Comparison of ENCODE assay signal across 7 worm cellular contexts in the genomic region with DNA sequence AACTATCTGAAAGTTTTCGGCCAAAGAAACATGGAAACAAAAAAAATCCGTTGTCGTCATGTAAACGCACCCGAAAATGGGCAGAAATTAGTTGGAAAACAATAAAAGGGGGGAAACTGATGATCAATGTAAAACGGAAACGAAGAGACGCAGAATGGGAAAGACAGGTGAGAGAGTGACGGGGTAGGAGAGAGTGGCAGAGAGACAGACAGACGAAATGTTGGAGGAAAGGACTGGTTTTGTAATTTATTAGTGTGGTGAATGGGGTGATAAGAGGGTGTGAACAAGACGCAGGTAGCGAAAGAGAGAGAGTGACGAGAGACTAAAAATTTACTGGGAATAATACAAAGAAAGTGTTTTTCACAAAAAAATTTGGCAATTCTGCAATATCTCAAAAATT.
A peak's percentile ranks its signal among the peaks of the same experiment; 100 is the strongest.
TF ChIP-seq lines count a peak whose summit lies in the region.

No protein-coding gene starts in this region.

TF ChIP-seq in whole organism, L1 larva, 84 proteins besides CTCF, POLR2A, EP300 and RAD21 (continued from another document and continues in another):
- TF ChIP-seq lin-39 (tag; optimal IDR thresholded peaks at IDR 0.05; lab: Kevin White, UChicago): peak; percentile 76
- peak; percentile 75 for TF ChIP-seq ztf-4 (tag; optimal IDR thresholded peaks at IDR 0.05; lab: Kevin White, UChicago)
- TF ChIP-seq sptf-1 (tag; optimal IDR thresholded peaks at IDR 0.05; lab: Kevin White, UChicago): no peak
- peak in 4 of 6 experiments; percentile 59 to 98 (median 88) for TF ChIP-seq elt-3 (tag; optimal IDR thresholded peaks at IDR 0.05; lab: Kevin White, UChicago)
- no peak for TF ChIP-seq lir-3 (tag; optimal IDR thresholded peaks at IDR 0.05; lab: Kevin White, UChicago; ENCODE audit: poor library complexity)
- TF ChIP-seq fkh-10 (GFP tag; optimal IDR thresholded peaks at IDR 0.05; lab: Kevin White, UChicago): no peak
- peak in 1 of 2 experiments; percentile 89 for TF ChIP-seq mdl-1 (tag; optimal IDR thresholded peaks at IDR 0.05; lab: Kevin White, UChicago)
- TF ChIP-seq efl-3 (GFP tag; optimal IDR thresholded peaks at IDR 0.05; lab: Kevin White, UChicago): peak; percentile 5
- no peak for TF ChIP-seq ceh-63 (GFP tag; optimal IDR thresholded peaks at IDR 0.05; lab: Kevin White, UChicago)
- no peak for TF ChIP-seq nhr-28 (tag; optimal IDR thresholded peaks at IDR 0.05; lab: Kevin White, UChicago)
- TF ChIP-seq grh-1 (GFP tag; IDR thresholded peaks at IDR 0.05; lab: Robert Waterston, UW): peak; percentile 98
- peak; percentile 83 for TF ChIP-seq nhr-19 (GFP tag; conservative IDR thresholded peaks at IDR 0.05; lab: Robert Waterston, UW)
- TF ChIP-seq snpc-4 (tag; optimal IDR thresholded peaks at IDR 0.05; lab: Kevin White, UChicago): no peak
- no peak for TF ChIP-seq ceh-88 (GFP tag; IDR thresholded peaks at IDR 0.05; lab: Robert Waterston, UW)
- TF ChIP-seq nhr-84 (tag; optimal IDR thresholded peaks at IDR 0.05; lab: Kevin White, UChicago): no peak
- TF ChIP-seq ama-1 (optimal IDR thresholded peaks at IDR 0.05; lab: Kevin White, UChicago): no peak
- no peak for TF ChIP-seq aha-1 (tag; optimal IDR thresholded peaks at IDR 0.05; lab: Kevin White, UChicago)
- peak; percentile 95 for TF ChIP-seq unc-130 (tag; optimal IDR thresholded peaks at IDR 0.05; lab: Kevin White, UChicago)

TF ChIP-seq in whole organism, L2 larva, 48 proteins besides CTCF, POLR2A, EP300 and RAD21 (continued from another document and continues in another):
- no peak for TF ChIP-seq ztf-4 (tag; optimal IDR thresholded peaks at IDR 0.05; lab: Kevin White, UChicago)
- TF ChIP-seq sma-9 (GFP tag; optimal IDR thresholded peaks at IDR 0.05; lab: Kevin White, UChicago): peak; percentile 93
- TF ChIP-seq sma-9 (tag; optimal IDR thresholded peaks at IDR 0.05; lab: Kevin White, UChicago): no peak
- peak; percentile 74 for TF ChIP-seq mab-5 (tag; optimal IDR thresholded peaks at IDR 0.05; lab: Kevin White, UChicago)
- no peak for TF ChIP-seq mbf-1 (tag; optimal IDR thresholded peaks at IDR 0.05; lab: Kevin White, UChicago)
- TF ChIP-seq ztf-1 (GFP tag; conservative IDR thresholded peaks at IDR 0.05; lab: Robert Waterston, UW): no peak
- peak; percentile 16 to 74 for TF ChIP-seq lsy-2 (tag; optimal IDR thresholded peaks at IDR 0.05; lab: Kevin White, UChicago)
- peak; percentile 40 for TF ChIP-seq blmp-1 (tag; optimal IDR thresholded peaks at IDR 0.05; lab: Kevin White, UChicago; ENCODE audit: insufficient read depth)
- TF ChIP-seq fos-1 (tag; optimal IDR thresholded peaks at IDR 0.05; lab: Kevin White, UChicago): peak; percentile 96
- no peak for TF ChIP-seq nhr-237 (tag; optimal IDR thresholded peaks at IDR 0.05; lab: Kevin White, UChicago)
- no peak for TF ChIP-seq peb-1 (tag; optimal IDR thresholded peaks at IDR 0.05; lab: Kevin White, UChicago)
- no peak for TF ChIP-seq elt-1 (tag; optimal IDR thresholded peaks at IDR 0.05; lab: Kevin White, UChicago)
- no peak for TF ChIP-seq ceh-16 (tag; optimal IDR thresholded peaks at IDR 0.05; lab: Kevin White, UChicago)
- no peak for TF ChIP-seq lin-11 (tag; optimal IDR thresholded peaks at IDR 0.05; lab: Kevin White, UChicago)
- TF ChIP-seq nhr-23 (tag; optimal IDR thresholded peaks at IDR 0.05; lab: Kevin White, UChicago): no peak
- no peak for TF ChIP-seq ztf-11 (tag; optimal IDR thresholded peaks at IDR 0.05; lab: Kevin White, UChicago)
- TF ChIP-seq sma-3 (GFP tag; optimal IDR thresholded peaks at IDR 0.05; lab: Kevin White, UChicago): peak; percentile 93
- peak; percentile 65 for TF ChIP-seq unc-55 (GFP tag; optimal IDR thresholded peaks at IDR 0.05; lab: Kevin White, UChicago)
- no peak for TF ChIP-seq nhr-11 (tag; optimal IDR thresholded peaks at IDR 0.05; lab: Kevin White, UChicago)

TF ChIP-seq in whole organism, L3 larva, 47 proteins besides CTCF, POLR2A, EP300 and RAD21 (continued from another document):
- TF ChIP-seq nhr-12 (tag; optimal IDR thresholded peaks at IDR 0.05; lab: Kevin White, UChicago) (no peak), hmg-11 (tag; optimal IDR thresholded peaks at IDR 0.05; lab: Kevin White, UChicago) (peak; percentile 24), elt-2 (tag; optimal IDR thresholded peaks at IDR 0.05; lab: Kevin White, UChicago) (peak; percentile 93), elt-3 (tag; optimal IDR thresholded peaks at IDR 0.05; lab: Kevin White, UChicago) (peak in 1 of 3 experiments; percentile 51), pqm-1 (tag; optimal IDR thresholded peaks at IDR 0.05; lab: Kevin White, UChicago) (peak; percentile 93), nhr-23 (tag; optimal IDR thresholded peaks at IDR 0.05; lab: Kevin White, UChicago) (peak; percentile 89), nhr-28 (tag; optimal IDR thresholded peaks at IDR 0.05; lab: Kevin White, UChicago) (no peak), R02D3.7 (tag; optimal IDR thresholded peaks at IDR 0.05; lab: Kevin White, UChicago) (peak; percentile 51), lsy-12 (tag; optimal IDR thresholded peaks at IDR 0.05; lab: Kevin White, UChicago) (peak; percentile 9), zag-1 (tag; optimal IDR thresholded peaks at IDR 0.05; lab: Kevin White, UChicago) (no peak), nhr-25 (tag; optimal IDR thresholded peaks at IDR 0.05; lab: Kevin White, UChicago) (peak; percentile 82), lin-39 (tag; optimal IDR thresholded peaks at IDR 0.05; lab: Kevin White, UChicago) (peak; percentile 45), lin-15B (tag; optimal IDR thresholded peaks at IDR 0.05; lab: Kevin White, UChicago) (peak; percentile 41), fos-1 (tag; optimal IDR thresholded peaks at IDR 0.05; lab: Kevin White, UChicago) (no peak)

TF ChIP-seq in whole organism, L4 larva, 104 proteins besides CTCF, POLR2A, EP300 and RAD21 (continued from another document and continues in another):
- TF ChIP-seq nhr-76 (tag; optimal IDR thresholded peaks at IDR 0.05; lab: Kevin White, UChicago) (no peak), hmg-1.1 (GFP tag; IDR thresholded peaks at IDR 0.05; lab: Robert Waterston, UW) (peak; percentile 71), ceh-62 (tag; optimal IDR thresholded peaks at IDR 0.05; lab: Kevin White, UChicago) (no peak), fos-1 (tag; optimal IDR thresholded peaks at IDR 0.05; lab: Kevin White, UChicago) (no peak), egl-43 (GFP tag; IDR thresholded peaks at IDR 0.05; lab: Robert Waterston, UW) (no peak), F10B5.3 (tag; optimal IDR thresholded peaks at IDR 0.05; lab: Kevin White, UChicago) (no peak), F37D6.2 (tag; optimal IDR thresholded peaks at IDR 0.05; lab: Kevin White, UChicago) (no peak), lsy-2 (tag; optimal IDR thresholded peaks at IDR 0.05; lab: Kevin White, UChicago) (peak in 1 of 2 experiments; percentile 78), nhr-48 (tag; optimal IDR thresholded peaks at IDR 0.05; lab: Kevin White, UChicago) (peak; percentile 68), aly-2 (tag; optimal IDR thresholded peaks at IDR 0.05; lab: Kevin White, UChicago) (no peak), vab-7 (GFP tag; IDR thresholded peaks at IDR 0.05; lab: Robert Waterston, UW) (no peak), set-16 (GFP tag; IDR thresholded peaks at IDR 0.05; lab: Robert Waterston, UW) (0 out of 2 replicates have a peak, but pooled peaks have one; percentile 21), duxl-1 (tag; optimal IDR thresholded peaks at IDR 0.05; lab: Kevin White, UChicago; ENCODE audit: poor library complexity) (peak; percentile 30), nhr-102 (tag; optimal IDR thresholded peaks at IDR 0.05; lab: Kevin White, UChicago) (peak; percentile 52), mxl-3 (GFP tag; optimal IDR thresholded peaks at IDR 0.05; lab: Kevin White, UChicago) (peak; percentile 73), lin-29 (GFP tag; IDR thresholded peaks at IDR 0.05; lab: Robert Waterston, UW) (no peak), ces-1 (GFP tag; optimal IDR thresholded peaks at IDR 0.05; lab: Kevin White, UChicago) (no peak), Y105C5A.15 (GFP tag; IDR thresholded peaks at IDR 0.05; lab: Robert Waterston, UW) (no peak), Y5F2A.4 (GFP tag; optimal IDR thresholded peaks at IDR 0.05; lab: Kevin White, UChicago) (no peak), tra-1 (GFP tag; IDR thresholded peaks at IDR 0.05; lab: Robert Waterston, UW) (peak; percentile 87), ceh-44 (GFP tag; IDR thresholded peaks at IDR 0.05; lab: Robert Waterston, UW) (no peak)

TF ChIP-seq in whole organism, late embryonic, 69 proteins besides CTCF, POLR2A, EP300 and RAD21 (continued from another document):
- TF ChIP-seq ceh-31 (tag; optimal IDR thresholded peaks at IDR 0.05; lab: Kevin White, UChicago) (peak; percentile 46), tbx-2 (tag; optimal IDR thresholded peaks at IDR 0.05; lab: Kevin White, UChicago) (peak; percentile 44), C08G9.2 (tag; optimal IDR thresholded peaks at IDR 0.05; lab: Kevin White, UChicago) (peak; percentile 15), rnt-1 (tag; optimal IDR thresholded peaks at IDR 0.05; lab: Kevin White, UChicago) (peak; percentile 27), nfya-1 (tag; optimal IDR thresholded peaks at IDR 0.05; lab: Kevin White, UChicago) (peak; percentile 35)

TF ChIP-seq in whole organism, mixed stage, embryonic, 35 proteins besides CTCF, POLR2A, EP300 and RAD21 (continued from another document):
- no peak for TF ChIP-seq lin-13 (tag; optimal IDR thresholded peaks at IDR 0.05; lab: Kevin White, UChicago)
- no peak for TF ChIP-seq ham-2 (GFP tag; optimal IDR thresholded peaks at IDR 0.05; lab: Kevin White, UChicago)
- no peak for TF ChIP-seq elt-1 (tag; optimal IDR thresholded peaks at IDR 0.05; lab: Kevin White, UChicago; ENCODE audit: borderline replicate concordance, insufficient read depth)
- peak; percentile 3 for TF ChIP-seq cnd-1 (tag; optimal IDR thresholded peaks at IDR 0.05; lab: Kevin White, UChicago)
- TF ChIP-seq nhr-28 (tag; optimal IDR thresholded peaks at IDR 0.05; lab: Kevin White, UChicago): peak; percentile 8
- peak; percentile 16 for TF ChIP-seq unc-62 (GFP tag; optimal IDR thresholded peaks at IDR 0.05; lab: Kevin White, UChicago)
- no peak for TF ChIP-seq snpc-4 (tag; optimal IDR thresholded peaks at IDR 0.05; lab: Kevin White, UChicago)
- TF ChIP-seq elt-3 (tag; optimal IDR thresholded peaks at IDR 0.05; lab: Kevin White, UChicago): peak; percentile 90
- TF ChIP-seq tbx-8 (GFP tag; optimal IDR thresholded peaks at IDR 0.05; lab: Kevin White, UChicago): no peak
- TF ChIP-seq unc-120 (tag; optimal IDR thresholded peaks at IDR 0.05; lab: Kevin White, UChicago; ENCODE audit: poor library complexity, severe bottlenecking): peak; percentile 18
- no peak for TF ChIP-seq nhr-12 (tag; optimal IDR thresholded peaks at IDR 0.05; lab: Kevin White, UChicago)
- TF ChIP-seq ceh-83 (GFP tag; optimal IDR thresholded peaks at IDR 0.05; lab: Kevin White, UChicago): no peak
- TF ChIP-seq mep-1 (tag; optimal IDR thresholded peaks at IDR 0.05; lab: Kevin White, UChicago): no peak
- TF ChIP-seq bed-3 (GFP tag; optimal IDR thresholded peaks at IDR 0.05; lab: Kevin White, UChicago): no peak
- TF ChIP-seq zip-8 (tag; optimal IDR thresholded peaks at IDR 0.05; lab: Kevin White, UChicago): no peak
- TF ChIP-seq lsy-2 (tag; optimal IDR thresholded peaks at IDR 0.05; lab: Kevin White, UChicago): no peak
- TF ChIP-seq ceh-39 (tag; optimal IDR thresholded peaks at IDR 0.05; lab: Kevin White, UChicago): no peak
- no peak for TF ChIP-seq unc-39 (tag; optimal IDR thresholded peaks at IDR 0.05; lab: Kevin White, UChicago)
- TF ChIP-seq M03D4.4 (tag; optimal IDR thresholded peaks at IDR 0.05; lab: Kevin White, UChicago): no peak

TF ChIP-seq in whole organism, young adult, 124 proteins besides CTCF, POLR2A, EP300 and RAD21 (continued from another document and continues in another):
- TF ChIP-seq zfh-2 (GFP tag; conservative IDR thresholded peaks at IDR 0.05; lab: Robert Waterston, UW) (no peak), mxl-1 (tag; optimal IDR thresholded peaks at IDR 0.05; lab: Kevin White, UChicago) (no peak), nhr-27 (tag; optimal IDR thresholded peaks at IDR 0.05; lab: Kevin White, UChicago) (no peak), B0019.2 (GFP tag; conservative IDR thresholded peaks at IDR 0.05; lab: Robert Waterston, UW) (no peak), mcd-1 (GFP tag; IDR thresholded peaks at IDR 0.05; lab: Robert Waterston, UW) (0 out of 2 replicates have a peak, but pooled peaks have one; percentile 9), nfyb-1 (GFP tag; IDR thresholded peaks at IDR 0.05; lab: Robert Waterston, UW) (peak; percentile 62; the same call in 1 of the 2 replicates), pha-4 (tag; optimal IDR thresholded peaks at IDR 0.05; lab: Kevin White, UChicago) (no peak), aptf-3 (GFP tag; IDR thresholded peaks at IDR 0.05; lab: Robert Waterston, UW) (no peak), unc-62 (GFP tag; optimal IDR thresholded peaks at IDR 0.05; lab: Kevin White, UChicago) (peak; percentile 32), atf-7 (tag; optimal IDR thresholded peaks at IDR 0.05; lab: Kevin White, UChicago) (peak; percentile 66), let-607 (tag; optimal IDR thresholded peaks at IDR 0.05; lab: Kevin White, UChicago) (peak in 1 of 2 experiments; percentile 8), rec-8 (tag; optimal IDR thresholded peaks at IDR 0.05; lab: Kevin White, UChicago) (no peak), ekl-4 (GFP tag; IDR thresholded peaks at IDR 0.05; lab: Robert Waterston, UW) (no peak), lag-1 (GFP tag; IDR thresholded peaks at IDR 0.05; lab: Robert Waterston, UW) (no peak), ztf-28 (GFP tag; IDR thresholded peaks at IDR 0.05; lab: Robert Waterston, UW) (no peak), nhr-120 (GFP tag; IDR thresholded peaks at IDR 0.05; lab: Robert Waterston, UW) (no peak), die-1 (tag; optimal IDR thresholded peaks at IDR 0.05; lab: Kevin White, UChicago) (no peak), ccch-3 (GFP tag; optimal IDR thresholded peaks at IDR 0.05; lab: Kevin White, UChicago) (no peak), somi-1 (GFP tag; optimal IDR thresholded peaks at IDR 0.05; lab: Kevin White, UChicago) (peak; percentile 14), madf-3 (GFP tag; IDR thresholded peaks at IDR 0.05; lab: Robert Waterston, UW) (no peak), cebp-2 (GFP tag; IDR thresholded peaks at IDR 0.05; lab: Robert Waterston, UW) (0 out of 2 replicates have a peak, but pooled peaks have one; percentile 22), F52B5.7 (tag; optimal IDR thresholded peaks at IDR 0.05; lab: Kevin White, UChicago) (no peak), ztf-25 (GFP tag; IDR thresholded peaks at IDR 0.05; lab: Robert Waterston, UW) (no peak), ztf-6 (GFP tag; IDR thresholded peaks at IDR 0.05; lab: Robert Waterston, UW) (no peak), attf-5 (GFP tag; optimal IDR thresholded peaks at IDR 0.05; lab: Kevin White, UChicago) (peak; percentile 76), K12H6.12 (tag; optimal IDR thresholded peaks at IDR 0.05; lab: Kevin White, UChicago) (no peak), T26A5.8 (tag; optimal IDR thresholded peaks at IDR 0.05; lab: Kevin White, UChicago) (no peak), dox-1 (GFP tag; IDR thresholded peaks at IDR 0.05; lab: Robert Waterston, UW) (peak; percentile 47), Y56A3A.18 (GFP tag; IDR thresholded peaks at IDR 0.05; lab: Robert Waterston, UW) (no peak), lsl-1 (GFP tag; optimal IDR thresholded peaks at IDR 0.05; lab: Kevin White, UChicago) (no peak), K11D2.4 (GFP tag; IDR thresholded peaks at IDR 0.05; lab: Robert Waterston, UW) (0 out of 2 replicates have a peak, but pooled peaks have one; percentile 13), madf-10 (tag; optimal IDR thresholded peaks at IDR 0.05; lab: Kevin White, UChicago) (peak; percentile 10), ceh-58 (GFP tag; IDR thresholded peaks at IDR 0.05; lab: Robert Waterston, UW) (no peak), B0336.3 (GFP tag; IDR thresholded peaks at IDR 0.05; lab: Robert Waterston, UW) (peak; percentile 37; the same call in 1 of the 2 replicates), snpc-4 (GFP tag; optimal IDR thresholded peaks at IDR 0.05; lab: Kevin White, UChicago) (no peak), snpc-4 (tag; optimal IDR thresholded peaks at IDR 0.05; lab: Kevin White, UChicago) (peak in 1 of 4 experiments; percentile 3), C06A6.2 (GFP tag; conservative IDR thresholded peaks at IDR 0.05; lab: Robert Waterston, UW) (0 out of 2 replicates have a peak, but pooled peaks have one; percentile 18), unc-130 (GFP tag; optimal IDR thresholded peaks at IDR 0.05; lab: Kevin White, UChicago) (no peak), hsf-1 (GFP tag; IDR thresholded peaks at IDR 0.05; lab: Robert Waterston, UW) (no peak), ceh-27 (GFP tag; optimal IDR thresholded peaks at IDR 0.05; lab: Kevin White, UChicago) (no peak), F49E8.2 (tag; optimal IDR thresholded peaks at IDR 0.05; lab: Kevin White, UChicago; ENCODE audit: insufficient read depth) (no peak), ztf-26 (tag; optimal IDR thresholded peaks at IDR 0.05; lab: Kevin White, UChicago) (no peak), attf-6 (GFP tag; IDR thresholded peaks at IDR 0.05; lab: Robert Waterston, UW) (no peak)
